Worm (Caenorhabditis elegans): Measurements from ENCODE around the gene K01G5.8.

DNA sequence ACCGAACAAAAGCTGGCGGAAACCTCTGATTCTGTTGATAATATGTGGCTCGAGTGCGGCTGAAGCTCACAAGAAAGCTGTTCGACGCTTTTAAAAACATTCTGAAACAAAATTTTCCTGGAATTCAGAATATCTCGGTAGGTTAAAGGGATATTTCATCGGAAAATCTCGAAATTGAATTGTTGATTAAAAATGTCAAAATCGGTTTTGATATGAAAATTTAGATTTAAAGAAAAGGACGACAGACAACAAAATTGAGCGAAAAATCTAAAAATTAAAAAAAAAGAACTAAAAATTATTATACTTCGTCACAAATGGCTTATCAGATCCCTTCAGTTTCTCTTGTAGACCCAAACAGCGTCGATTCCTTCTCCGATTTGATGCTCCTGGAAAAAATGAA, 40.1 kb downstream of the K01G5.8 start, which contains the start of gene Y39A1A.20:
- TF ChIP-seq unc-39 (tag; optimal IDR thresholded peaks at IDR 0.05) (no peak), nhr-77 (tag; optimal IDR thresholded peaks at IDR 0.05) (no peak), ceh-16 (tag; optimal IDR thresholded peaks at IDR 0.05) (no peak), mdl-1 (tag; optimal IDR thresholded peaks at IDR 0.05) (no peak), nhr-237 (tag; optimal IDR thresholded peaks at IDR 0.05) (no peak), lin-13 (GFP tag; optimal IDR thresholded peaks at IDR 0.05) (no peak), unc-62 (GFP tag; optimal IDR thresholded peaks at IDR 0.05) (no peak), skn-1 (tag; optimal IDR thresholded peaks at IDR 0.05) (no peak), lsy-2 (tag; optimal IDR thresholded peaks at IDR 0.05) (no peak), sma-3 (GFP tag; optimal IDR thresholded peaks at IDR 0.05) (no peak)
